Worm (Caenorhabditis elegans) whole organism, young adult: Measurements from ENCODE around the gene unc-77.
A peak's percentile ranks its signal among the peaks of the same experiment; 100 is the strongest.

Experiments
- B0019.2 ChIP-seq: fragments of 200-800 bp; sonication (Bioruptor generic); conservative IDR thresholded peaks from 2 replicates; pipeline ENCODE4 v1.3.6; 2022; ENCODE audit warnings: missing genetic modification reagents, missing genetic modification characterization, missing compliant biosample characterization
- F39B2.1 ChIP-seq: fragments of 200-800 bp; sonication (Bioruptor generic); IDR thresholded peaks from 2 replicates; pipeline ENCODE4 v1.3.6; 2022; ENCODE audit warnings: missing genetic modification reagents, missing genetic modification characterization, missing compliant biosample characterization
- T26A5.8 ChIP-seq: sonication (generic microtip); optimal IDR thresholded peaks from 2 replicates; lab custom pipeline; 2016; ENCODE audit warnings: missing genetic modification characterization, missing compliant biosample characterization
- Y95B8A.8 ChIP-seq: fragments of 200-800 bp; sonication (Bioruptor generic); IDR thresholded peaks from 2 replicates; pipeline ENCODE4 v1.3.6; 2022; ENCODE audit warnings: missing genetic modification reagents, missing genetic modification characterization, missing compliant biosample characterization
- aptf-2 ChIP-seq: fragments of 200-800 bp; sonication (Bioruptor generic); conservative IDR thresholded peaks from 2 replicates; pipeline ENCODE4 v1.3.6; 2022; ENCODE audit warnings: missing genetic modification reagents, missing genetic modification characterization, missing compliant biosample characterization
- athp-1 ChIP-seq: sonication (generic microtip); optimal IDR thresholded peaks from 2 replicates; lab custom pipeline; 2017; ENCODE audit warnings: mild to moderate bottlenecking, missing genetic modification characterization, missing compliant biosample characterization
- attf-5 ChIP-seq: fragments of 200-800 bp; sonication (Bioruptor generic); optimal IDR thresholded peaks from 2 replicates; lab custom pipeline; 2018; ENCODE audit warnings: mild to moderate bottlenecking, missing genetic modification characterization, missing compliant biosample characterization
- cebp-2 ChIP-seq: fragments of 200-800 bp; sonication (Bioruptor generic); IDR thresholded peaks from 2 replicates; pipeline ENCODE4 v1.3.6; 2022; ENCODE audit warnings: missing genetic modification characterization, missing compliant biosample characterization
- ceh-40 ChIP-seq: fragments of 200-800 bp; sonication (Bioruptor generic); IDR thresholded peaks from 2 replicates; pipeline ENCODE4 v1.3.6; 2022; ENCODE audit warnings: missing genetic modification characterization, missing compliant biosample characterization
- ceh-58 ChIP-seq: fragments of 200-800 bp; sonication (Bioruptor generic); IDR thresholded peaks from 2 replicates; pipeline ENCODE4 v1.3.6; 2022; ENCODE audit warnings: missing genetic modification characterization, missing compliant biosample characterization
- efl-1 ChIP-seq: fragments of 150-350 bp; optimal IDR thresholded peaks from 2 replicates; lab custom pipeline; 2014; ENCODE audit warnings: missing biosample characterization, missing genetic modification reagents, missing genetic modification characterization
- egrh-3 ChIP-seq: fragments of 200-800 bp; sonication (Bioruptor generic); IDR thresholded peaks from 2 replicates; pipeline ENCODE4 v1.3.6; 2022; ENCODE audit warnings: missing genetic modification reagents, missing genetic modification characterization, missing compliant biosample characterization
- ets-4 ChIP-seq: fragments of 200-800 bp; sonication (Bioruptor generic); optimal IDR thresholded peaks from 2 replicates; lab custom pipeline; 2018; ENCODE audit warnings: mild to moderate bottlenecking, missing genetic modification characterization, missing compliant biosample characterization
- fkh-3 ChIP-seq: sonication (generic microtip); optimal IDR thresholded peaks from 2 replicates; lab custom pipeline; 2016; ENCODE audit warnings: mild to moderate bottlenecking, missing genetic modification characterization, missing compliant biosample characterization
- lin-40 ChIP-seq: sonication (generic microtip); optimal IDR thresholded peaks from 2 replicates; lab custom pipeline; 2016; ENCODE audit warnings: missing genetic modification characterization, mild to moderate bottlenecking, missing compliant biosample characterization, missing genotype, missing genetic modification reagents
- lin-54 ChIP-seq: fragments of 200-800 bp; sonication (Bioruptor generic); optimal IDR thresholded peaks from 2 replicates; lab custom pipeline; 2018; ENCODE audit warnings: mild to moderate bottlenecking, missing genetic modification characterization, missing compliant biosample characterization
- mxl-1 ChIP-seq: sonication (generic microtip); optimal IDR thresholded peaks from 2 replicates; lab custom pipeline; 2016; ENCODE audit warnings: missing genetic modification characterization, missing compliant biosample characterization
- nhr-27 ChIP-seq: fragments of 200-800 bp; sonication (Bioruptor generic); optimal IDR thresholded peaks from 2 replicates; lab custom pipeline; 2018; ENCODE audit warnings: mild to moderate bottlenecking, missing genetic modification characterization, moderate library complexity, missing compliant biosample characterization
- nhr-80 ChIP-seq: sonication (generic microtip); optimal IDR thresholded peaks from 2 replicates; lab custom pipeline; 2016; ENCODE audit warnings: missing genetic modification characterization, missing compliant biosample characterization
- nhr-90 ChIP-seq: sonication (generic microtip); optimal IDR thresholded peaks from 2 replicates; lab custom pipeline; 2016; ENCODE audit warnings: missing genotype, mild to moderate bottlenecking, missing genetic modification characterization, missing compliant biosample characterization
- pbrm-1 ChIP-seq: fragments of 200-800 bp; sonication (Bioruptor generic); IDR thresholded peaks from 2 replicates; pipeline ENCODE4 v1.3.6; 2022; ENCODE audit warnings: missing genetic modification reagents, missing genetic modification characterization, missing compliant biosample characterization
- sdz-38 ChIP-seq: sonication (generic microtip); optimal IDR thresholded peaks from 2 replicates; lab custom pipeline; 2016; ENCODE audit warnings: missing genotype, missing genetic modification characterization, missing compliant biosample characterization
- snpc-4 ChIP-seq, 5 experiments: fragments of 150-350 bp in 1 of 5; sonication (generic microtip) in 4 of 5; optimal IDR thresholded peaks; 2 replicates each; lab custom pipeline; 2014 to 2018; ENCODE audit warnings: missing genetic modification characterization in 5 of 5, missing biosample characterization in 3 of 5, antibody characterized with exemption in 2 of 5, mild to moderate bottlenecking in 2 of 5, missing compliant biosample characterization in 2 of 5, missing genotype in 2 of 5, moderate library complexity in 2 of 5, missing genetic modification reagents in 1 of 5
- sptf-2 ChIP-seq: fragments of 200-800 bp; sonication (Bioruptor generic); optimal IDR thresholded peaks from 2 replicates; lab custom pipeline; 2018; ENCODE audit warnings: mild to moderate bottlenecking, missing genetic modification characterization, missing compliant biosample characterization
- unc-130 ChIP-seq: sonication (generic microtip); optimal IDR thresholded peaks from 2 replicates; lab custom pipeline; 2016; ENCODE audit warnings: missing genetic modification reagents, missing genetic modification characterization, missing compliant biosample characterization
- ztf-6 ChIP-seq: fragments of 200-800 bp; sonication (Bioruptor generic); IDR thresholded peaks from 2 replicates; pipeline ENCODE4 v1.3.6; 2022; ENCODE audit warnings: missing genetic modification reagents, missing genetic modification characterization, missing compliant biosample characterization

Gene unc-77

DNA sequence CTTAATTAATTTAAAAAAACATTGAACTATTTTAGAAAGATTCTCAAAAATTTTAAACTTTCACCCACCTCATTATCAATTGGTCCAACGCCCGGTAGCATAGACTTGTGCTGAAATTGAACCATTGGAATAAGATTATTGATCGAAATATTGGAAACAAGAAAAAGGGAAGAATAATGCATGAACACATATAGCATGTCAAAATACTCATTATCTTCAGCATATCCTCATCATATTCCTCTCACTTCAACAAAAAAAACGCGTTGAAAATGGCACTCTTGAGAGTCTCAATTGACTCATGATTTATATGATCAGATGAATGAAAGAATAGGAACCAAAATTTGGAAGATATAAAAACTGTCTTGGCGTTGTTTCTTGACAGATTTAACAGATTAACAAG is at the start of gene unc-77:
TSS of gene unc-77 (minus strand) at position 101 of the 400 bp plus-strand sequence.
- TF ChIP-seq ztf-6 (GFP tag; lab: Robert Waterston, UW), result no peak
- TF ChIP-seq unc-130 (GFP tag; lab: Kevin White, UChicago), result no peak
- no peak for TF ChIP-seq T26A5.8 (tag; lab: Kevin White, UChicago)
- no peak for TF ChIP-seq lin-40
- no peak for TF ChIP-seq lin-54 (GFP tag; lab: Kevin White, UChicago)
- no peak for TF ChIP-seq pbrm-1 (GFP tag; lab: Robert Waterston, UW)
- no peak for TF ChIP-seq egrh-3 (GFP tag; lab: Robert Waterston, UW)
- TF ChIP-seq nhr-27 (tag; lab: Kevin White, UChicago), result no peak
- no peak for TF ChIP-seq aptf-2 (GFP tag; lab: Robert Waterston, UW)

DNA sequence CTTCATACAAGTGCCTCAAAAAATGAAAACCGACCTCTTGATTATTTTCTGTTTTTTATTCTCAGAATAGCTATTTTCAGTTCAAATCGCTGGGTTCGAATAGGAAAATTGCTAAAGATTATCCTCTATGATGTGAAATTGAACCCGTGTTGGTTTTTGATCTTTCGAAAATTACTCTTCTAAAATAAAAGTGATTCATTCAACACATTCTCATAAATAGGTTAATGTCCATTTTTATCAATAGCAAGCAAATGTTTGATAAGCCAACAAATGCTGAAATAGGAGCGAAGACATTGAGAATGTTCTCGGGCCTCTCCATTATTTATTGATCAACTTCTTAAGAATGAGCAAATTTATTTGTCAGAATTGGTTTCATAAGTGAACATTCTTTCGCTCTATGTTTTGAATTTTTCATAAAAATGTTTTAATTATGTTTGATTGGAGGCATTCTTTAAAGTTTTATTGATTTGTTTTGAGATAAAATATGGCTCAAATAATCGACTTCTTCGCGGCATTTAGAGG is 49.2 kb upstream of the unc-77 start, which contains the start of gene F58F9.3:
TSS of gene F58F9.3 (plus strand) at position 472 of the 522 bp plus-strand sequence.
- TF ChIP-seq nhr-80 (tag; lab: Kevin White, UChicago) (peak; percentile 37), ceh-40 (no peak)
- TF ChIP-seq, all 124 proteins: peak for 1

- TF ChIP-seq nhr-80 (tag; lab: Kevin White, UChicago) (peak; percentile 37), athp-1 (tag; lab: Kevin White, UChicago) (no peak), ceh-58 (GFP tag; lab: Robert Waterston, UW) (no peak), nhr-90 (tag; lab: Kevin White, UChicago) (no peak), fkh-3 (no peak), snpc-4 (GFP tag; optimal IDR thresholded peaks at IDR 0.05; lab: Kevin White, UChicago) (no peak), snpc-4 (tag; optimal IDR thresholded peaks at IDR 0.05; lab: Kevin White, UChicago) (no peak)
Measured at ce11 chrIV:6230560-6231073, 47.0 kb upstream of the unc-77 start, which contains the start of gene F58F9.4. TSS of gene F58F9.4 (plus strand) at chrIV:6231023.

DNA sequence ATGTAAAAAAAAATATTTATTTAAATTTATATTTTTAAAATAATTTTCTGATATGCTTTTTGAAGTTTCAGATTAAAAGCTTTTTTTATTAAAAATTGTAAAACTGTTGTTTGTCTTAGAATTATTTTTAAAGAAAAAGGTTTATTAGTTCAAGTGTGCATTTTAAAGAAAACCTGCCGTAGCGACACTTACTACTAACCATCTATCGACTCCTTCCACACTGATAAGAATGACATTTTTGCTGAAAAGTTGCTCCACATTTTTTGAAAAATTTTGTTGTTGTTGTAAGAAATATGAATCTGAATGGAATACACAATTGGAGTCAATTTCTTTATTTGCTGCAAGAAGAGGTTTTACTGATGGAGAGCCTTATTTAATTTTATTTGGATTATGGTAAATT is 44.3 kb upstream of the unc-77 start, which contains the start of gene C49A9.1:
TSS of gene C49A9.1 (plus strand) at position 217 of the 400 bp plus-strand sequence.
- TF ChIP-seq mxl-1 (tag; lab: Kevin White, UChicago) (no peak), F39B2.1 (GFP tag; lab: Robert Waterston, UW) (no peak), nhr-80 (tag; lab: Kevin White, UChicago) (peak; percentile 19), sdz-38 (no peak)

ce11 chrIV:6225143-6225542 is 41.5 kb upstream of the unc-77 start, which contains the start of gene C49A9.2:
TSS of gene C49A9.2 (plus strand) at chrIV:6225443.
- TF ChIP-seq sptf-2 (GFP tag; lab: Kevin White, UChicago) (no peak), nhr-80 (tag; lab: Kevin White, UChicago) (peak; percentile 38)

- TF ChIP-seq nhr-80 (tag; lab: Kevin White, UChicago), result peak; percentile 64
- no peak for TF ChIP-seq cebp-2 (GFP tag; lab: Robert Waterston, UW)
Measured at ce11 chrIV:6221878-6222277, 38.2 kb upstream of the unc-77 start, which contains the start of gene C49A9.3. TSS of gene C49A9.3 (plus strand) at chrIV:6222089.

DNA sequence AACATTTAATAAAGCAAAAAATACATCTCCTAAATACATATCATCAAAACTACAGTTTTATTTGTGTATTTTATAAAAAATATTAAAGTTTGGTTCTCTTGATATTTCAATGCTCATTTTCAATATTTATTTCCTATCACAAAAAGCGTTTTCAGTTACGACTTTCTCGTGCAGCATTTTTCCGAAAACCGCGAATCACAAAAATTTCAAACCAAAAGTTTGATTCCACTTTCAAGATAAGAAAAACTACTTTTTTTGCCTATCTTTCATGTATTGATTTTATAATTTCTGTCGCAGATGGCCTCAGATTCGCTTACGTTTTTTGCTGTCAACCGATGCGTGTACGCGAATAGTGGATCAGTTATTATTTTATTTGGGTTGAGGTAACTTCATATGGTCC is 35.8 kb upstream of the unc-77 start, which contains the start of gene C49A9.4:
TSS of gene C49A9.4 (plus strand) at position 265 of the 400 bp plus-strand sequence.
- TF ChIP-seq B0019.2 (no peak), attf-5 (GFP tag; lab: Kevin White, UChicago) (no peak), ets-4 (GFP tag; lab: Kevin White, UChicago) (no peak), efl-1 (GFP tag; lab: Kevin White, UChicago) (no peak), nhr-80 (tag; lab: Kevin White, UChicago) (peak; percentile 58), Y95B8A.8 (no peak)
- TF ChIP-seq, all 124 proteins: peak for 1
